Fruit fly (Drosophila melanogaster) whole organism, embryonic: Measurements from ENCODE around the gene TwdlE.

Experiments used
- Atf6 ChIP-seq: fragments of 200-800 bp; sonication (Bioruptor generic); IDR thresholded peaks from 2 replicates; pipeline ENCODE4 v1.3.6; 2022; ENCODE audit warnings: missing biosample characterization, missing genetic modification characterization
- Bdp1 ChIP-seq: fragments of 200-800 bp; sonication (Bioruptor generic); optimal IDR thresholded peaks from 3 replicates; lab custom pipeline; 2016; ENCODE audit warnings: missing biosample characterization, missing genetic modification characterization
- Bteb2 ChIP-seq: fragments of 200-800 bp; sonication (Bioruptor generic); optimal IDR thresholded peaks from 2 replicates; lab custom pipeline; 2016; ENCODE audit warnings: missing biosample characterization, missing genetic modification characterization
- CG10321 ChIP-seq: fragments of 200-800 bp; sonication (Bioruptor generic); IDR thresholded peaks from 2 replicates; pipeline ENCODE4 v1.3.6; 2022; ENCODE audit warnings: missing biosample characterization, missing genetic modification characterization
- CG11695 ChIP-seq: fragments of 200-800 bp; sonication (Bioruptor generic); IDR thresholded peaks from 3 replicates; pipeline ENCODE4 v1.3.6; 2022; ENCODE audit warnings: missing biosample characterization, missing genetic modification characterization
- CG13287 ChIP-seq: fragments of 200-800 bp; sonication (Bioruptor generic); IDR thresholded peaks from 2 replicates; pipeline ENCODE4 v1.3.6; 2022; ENCODE audit warnings: missing biosample characterization, missing genetic modification characterization; ENCODE audit not compliant: partially characterized antibody
- CG14667 ChIP-seq: fragments of 200-800 bp; sonication (Bioruptor generic); IDR thresholded peaks from 2 replicates; pipeline ENCODE4 v1.3.6; 2022; ENCODE audit warnings: missing biosample characterization, missing genetic modification characterization
- CG14860 ChIP-seq: fragments of 200-800 bp; sonication (Bioruptor generic); IDR thresholded peaks from 3 replicates; pipeline ENCODE4 v1.3.6; 2022; ENCODE audit warnings: missing biosample characterization, missing genetic modification characterization; ENCODE audit not compliant: partially characterized antibody
- CG15479 ChIP-seq: fragments of 200-800 bp; sonication (Bioruptor generic); optimal IDR thresholded peaks from 3 replicates; lab custom pipeline; 2019; ENCODE audit warnings: missing biosample characterization, mild to moderate bottlenecking, missing genetic modification characterization, moderate library complexity
- CG16815 ChIP-seq: fragments of 200-800 bp; sonication (Bioruptor generic); optimal IDR thresholded peaks from 3 replicates; lab custom pipeline; 2017; ENCODE audit warnings: missing biosample characterization, mild to moderate bottlenecking, missing genetic modification characterization
- CG17186 ChIP-seq: fragments of 200-800 bp; sonication (Bioruptor generic); optimal IDR thresholded peaks from 3 replicates; lab custom pipeline; 2017; ENCODE audit warnings: missing biosample characterization, missing genetic modification reagents, missing genetic modification characterization
- CG2889 ChIP-seq: fragments of 200-800 bp; sonication (Bioruptor generic); IDR thresholded peaks from 3 replicates; pipeline ENCODE4 v1.3.6; 2022; ENCODE audit warnings: missing biosample characterization, missing genetic modification characterization
- CG8765 ChIP-seq: fragments of 200-800 bp; sonication (Bioruptor generic); IDR thresholded peaks from 2 replicates; pipeline ENCODE4 v1.3.6; 2022; ENCODE audit warnings: missing biosample characterization, missing genetic modification characterization
- CG9215 ChIP-seq: fragments of 200-800 bp; sonication (Bioruptor generic); IDR thresholded peaks from 2 replicates; pipeline ENCODE4 v1.3.6; 2022; ENCODE audit warnings: missing biosample characterization, missing genetic modification characterization
- CG9797 ChIP-seq: fragments of 200-800 bp; sonication (Bioruptor generic); optimal IDR thresholded peaks from 3 replicates; lab custom pipeline; 2018; ENCODE audit warnings: missing biosample characterization, mild to moderate bottlenecking, missing genetic modification characterization
- CG9932 ChIP-seq: fragments of 200-800 bp; sonication (Bioruptor generic); IDR thresholded peaks from 2 replicates; pipeline ENCODE4 v1.3.6; 2022; ENCODE audit warnings: missing biosample characterization, missing genetic modification characterization
- CTCF ChIP-seq: fragments of 200-800 bp; sonication (Bioruptor generic); optimal IDR thresholded peaks from 2 replicates; lab custom pipeline; 2017; ENCODE audit warnings: missing biosample characterization, mild to moderate bottlenecking, missing genetic modification characterization, moderate library complexity
- CoRest ChIP-seq: fragments of 200-800 bp; sonication (Bioruptor generic); optimal IDR thresholded peaks from 3 replicates; lab custom pipeline; 2018; ENCODE audit warnings: missing biosample characterization, mild to moderate bottlenecking, missing genetic modification characterization, moderate library complexity
- D ChIP-seq, 2 experiments: fragments of 200-800 bp in 1 of 2; fragments of >200 bp in 1 of 2; sonication (Bioruptor generic) in 1 of 2; optimal IDR thresholded peaks; 2 replicates in 1 of 2; 3 replicates in 1 of 2; lab custom pipeline; 2017; ENCODE audit warnings: mild to moderate bottlenecking in 1 of 2, missing biosample characterization in 1 of 2, missing genetic modification characterization in 1 of 2, missing genetic modification reagents in 1 of 2
- Dfd ChIP-seq, 2 experiments: fragments of >200 bp; optimal IDR thresholded peaks; 2 replicates each; lab custom pipeline; 2017; ENCODE audit warnings: missing biosample characterization in 2 of 2, missing genetic modification characterization in 2 of 2
- Dll ChIP-seq: fragments of 200-800 bp; sonication (Bioruptor generic); IDR thresholded peaks from 4 replicates; pipeline ENCODE4 v1.3.6; 2022; ENCODE audit warnings: missing biosample characterization, missing genetic modification characterization; ENCODE audit not compliant: partially characterized antibody
- Dref ChIP-seq: fragments of 200-800 bp; sonication (Bioruptor generic); IDR thresholded peaks from 2 replicates; pipeline ENCODE4 v1.3.6; 2022; ENCODE audit warnings: missing biosample characterization, missing genetic modification characterization
- Gug ChIP-seq: fragments of 200-800 bp; sonication (Bioruptor generic); IDR thresholded peaks from 4 replicates; pipeline ENCODE4 v1.3.6; 2022; ENCODE audit warnings: missing biosample characterization, missing genetic modification characterization
- HmgZ ChIP-seq: fragments of 200-800 bp; sonication (Bioruptor generic); optimal IDR thresholded peaks from 2 replicates; lab custom pipeline; 2018; ENCODE audit warnings: missing biosample characterization, mild to moderate bottlenecking, missing genetic modification characterization
- Lpt ChIP-seq: fragments of >200 bp; optimal IDR thresholded peaks from 2 replicates; lab custom pipeline; 2018; ENCODE audit warnings: missing biosample characterization, missing genetic modification characterization
- Med ChIP-seq: fragments of 200-800 bp; sonication (Bioruptor generic); peaks from one replicate; lab custom pipeline; 2016; ENCODE audit warnings: missing biosample characterization, missing genetic modification characterization, mild to moderate bottlenecking, inconsistent platforms, moderate library complexity
- Vsx1 ChIP-seq: fragments of 200-800 bp; sonication (Bioruptor generic); optimal IDR thresholded peaks from 2 replicates; lab custom pipeline; 2017; ENCODE audit warnings: missing biosample characterization, mild to moderate bottlenecking, missing genetic modification characterization, missing genetic modification reagents
- Xbp1 ChIP-seq: fragments of 200-800 bp; sonication (Bioruptor generic); optimal IDR thresholded peaks from 3 replicates; lab custom pipeline; 2016; ENCODE audit warnings: missing biosample characterization, mild to moderate bottlenecking, missing genetic modification characterization
- abd-A ChIP-seq: fragments of 200-800 bp; sonication (Bioruptor generic); optimal IDR thresholded peaks from 3 replicates; lab custom pipeline; 2019; ENCODE audit warnings: missing biosample characterization, mild to moderate bottlenecking, missing genetic modification characterization, moderate library complexity
- aop ChIP-seq: fragments of 200-800 bp; sonication (Bioruptor generic); IDR thresholded peaks from 2 replicates; pipeline ENCODE4 v1.3.6; 2022; ENCODE audit warnings: missing biosample characterization, missing genetic modification characterization
- ase ChIP-seq: fragments of 200-800 bp; sonication (Bioruptor generic); IDR thresholded peaks from 3 replicates; pipeline ENCODE4 v1.3.6; 2022; ENCODE audit warnings: missing biosample characterization, missing genetic modification characterization
- bowl ChIP-seq: fragments of 200-800 bp; sonication (Bioruptor generic); IDR thresholded peaks from 2 replicates; pipeline ENCODE4 v1.3.6; 2022; ENCODE audit warnings: missing biosample characterization, missing genetic modification characterization
- cas ChIP-seq: fragments of 200-800 bp; sonication (Bioruptor generic); IDR thresholded peaks from 2 replicates; pipeline ENCODE4 v1.3.6; 2022; ENCODE audit warnings: missing biosample characterization, missing genetic modification characterization
- corto ChIP-seq: fragments of 200-800 bp; sonication (Bioruptor generic); optimal IDR thresholded peaks from 2 replicates; lab custom pipeline; 2016; ENCODE audit warnings: missing biosample characterization, mild to moderate bottlenecking, missing genetic modification characterization, moderate library complexity
- dimm ChIP-seq: fragments of 200-800 bp; sonication (Bioruptor generic); IDR thresholded peaks from 2 replicates; pipeline ENCODE4 v1.3.6; 2022; ENCODE audit warnings: missing biosample characterization, missing genetic modification characterization
- ftz-f1 ChIP-seq: fragments of 200-800 bp; sonication (Bioruptor generic); optimal IDR thresholded peaks from 2 replicates; lab custom pipeline; 2016; ENCODE audit warnings: missing biosample characterization, missing genetic modification characterization
- inv ChIP-seq: fragments of 200-800 bp; sonication (Bioruptor generic); IDR thresholded peaks from 2 replicates; pipeline ENCODE4 v1.3.6; 2022; ENCODE audit warnings: missing biosample characterization, missing genetic modification characterization; ENCODE audit not compliant: partially characterized antibody
- lmd ChIP-seq: fragments of 200-800 bp; sonication (Bioruptor generic); IDR thresholded peaks from 2 replicates; pipeline ENCODE4 v1.3.6; 2022; ENCODE audit warnings: missing biosample characterization, missing genetic modification characterization
- mld ChIP-seq: fragments of 200-800 bp; sonication (Bioruptor generic); IDR thresholded peaks from 3 replicates; pipeline ENCODE4 v1.3.6; 2022; ENCODE audit warnings: missing biosample characterization, missing genetic modification characterization; ENCODE audit not compliant: partially characterized antibody
- pb ChIP-seq: fragments of 200-800 bp; sonication (Bioruptor generic); optimal IDR thresholded peaks from 3 replicates; lab custom pipeline; 2016; ENCODE audit warnings: missing biosample characterization, missing genetic modification characterization
- phol ChIP-seq: fragments of 200-800 bp; sonication (Bioruptor generic); optimal IDR thresholded peaks from 3 replicates; lab custom pipeline; 2018; ENCODE audit warnings: missing biosample characterization, mild to moderate bottlenecking, missing genetic modification characterization, moderate library complexity
- pita ChIP-seq: fragments of 200-800 bp; sonication (Bioruptor generic); optimal IDR thresholded peaks from 2 replicates; lab custom pipeline; 2017; ENCODE audit warnings: missing biosample characterization, mild to moderate bottlenecking, missing genetic modification characterization
- vfl ChIP-seq: fragments of 200-800 bp; sonication (Bioruptor generic); optimal IDR thresholded peaks from 2 replicates; lab custom pipeline; 2016; ENCODE audit warnings: missing biosample characterization, missing genetic modification characterization
- vnd ChIP-seq: fragments of 200-800 bp; sonication (Bioruptor generic); IDR thresholded peaks from 3 replicates; pipeline ENCODE4 v1.3.6; 2022; ENCODE audit warnings: missing biosample characterization, missing genetic modification characterization; ENCODE audit not compliant: partially characterized antibody

TwdlE gene

dm6 chr2L:7885271-7885670 is 24.6 kb upstream of the TwdlE start, which contains the start of the genes SmE and CG34132 (continued):
- TF ChIP-seq CG11695 (GFP tag; lab: Robert Waterston, UW), result no peak
- no peak for TF ChIP-seq lmd (GFP tag; lab: Robert Waterston, UW)
- peak; percentile 97 for TF ChIP-seq mld (GFP tag; lab: Robert Waterston, UW)
- no peak for TF ChIP-seq CoRest (tag; lab: Kevin White, UChicago)
- TF ChIP-seq Atf6 (GFP tag; lab: Robert Waterston, UW), result no peak
- TF ChIP-seq CG17186, result peak; percentile 7
- TF ChIP-seq aop, result no peak
- no peak for TF ChIP-seq CG10321 (GFP tag; lab: Robert Waterston, UW)
- no peak for TF ChIP-seq pita (GFP tag; lab: Kevin White, UChicago)
- TF ChIP-seq vfl (GFP tag; lab: Kevin White, UChicago), result no peak
- peak; percentile 2 for TF ChIP-seq Med (GFP tag; lab: Kevin White, UChicago)
- TF ChIP-seq Lpt (GFP tag; lab: Kevin White, UChicago), result no peak
- TF ChIP-seq ase (GFP tag; lab: Robert Waterston, UW), result no peak
- no peak for TF ChIP-seq CG2889 (GFP tag; lab: Robert Waterston, UW)
- no peak for TF ChIP-seq Dfd (GFP tag; optimal IDR thresholded peaks at IDR 0.05; lab: Kevin White, UChicago)
- no peak for TF ChIP-seq Bdp1 (GFP tag; lab: Kevin White, UChicago)
- TF ChIP-seq CG14860 (GFP tag; lab: Robert Waterston, UW), result peak; percentile 91
- peak; percentile 97 for TF ChIP-seq inv
- no peak for TF ChIP-seq abd-A (tag; lab: Kevin White, UChicago)
- TF ChIP-seq D (optimal IDR thresholded peaks at IDR 0.05; lab: Kevin White, UChicago), result no peak
- no peak for TF ChIP-seq D (GFP tag; optimal IDR thresholded peaks at IDR 0.05; lab: Kevin White, UChicago)
- peak; percentile 30 for TF ChIP-seq phol (tag; lab: Kevin White, UChicago)
- TF ChIP-seq ftz-f1, result no peak
- no peak for TF ChIP-seq pb (GFP tag; lab: Kevin White, UChicago)
- no peak for TF ChIP-seq Xbp1 (GFP tag; lab: Kevin White, UChicago)
- no peak for TF ChIP-seq Vsx1 (GFP tag; lab: Kevin White, UChicago)
- no peak for TF ChIP-seq bowl (GFP tag; lab: Robert Waterston, UW)
- TF ChIP-seq CG9797, result peak; percentile 73
- peak; percentile 97 for TF ChIP-seq Dref (GFP tag; lab: Robert Waterston, UW)
- TF ChIP-seq cas (GFP tag; lab: Robert Waterston, UW), result no peak
- TF ChIP-seq CG9932 (GFP tag; lab: Robert Waterston, UW), result no peak
- no peak for TF ChIP-seq Bteb2
- TF ChIP-seq Gug (GFP tag; lab: Robert Waterston, UW), result no peak; the same call in 3 of the 4 replicates
- no peak for TF ChIP-seq CG9215 (GFP tag; lab: Robert Waterston, UW)
- no peak for TF ChIP-seq CG8765 (GFP tag; lab: Robert Waterston, UW)
- peak; percentile 53 for TF ChIP-seq HmgZ (tag; lab: Kevin White, UChicago)
- no peak for TF ChIP-seq corto
- no peak for TF ChIP-seq dimm
- TF ChIP-seq CG15479, result no peak
- no peak for TF ChIP-seq CG14667
- peak; percentile 94 for TF ChIP-seq CG13287
- no peak for TF ChIP-seq CG16815
- peak; percentile 95 for TF ChIP-seq vnd (GFP tag; lab: Robert Waterston, UW)
- TF ChIP-seq CTCF (GFP tag; lab: Kevin White, UChicago), result no peak
- TF ChIP-seq Dll (GFP tag; lab: Robert Waterston, UW), result peak; percentile 87
- TF ChIP-seq, all 482 proteins: peak for 67
